Worm (Caenorhabditis elegans) whole organism, L4 larva: ENCODE results near the gene Y51H4A.938.

ENCODE experiments used
- R02D3.7 ChIP-seq: fragments of 150-350 bp; sonication (generic microtip); optimal IDR thresholded peaks from 3 replicates; lab custom pipeline; 2014; ENCODE audit warnings: missing biosample characterization, missing genetic modification characterization
- Y48G9A.11 ChIP-seq: fragments of 200-800 bp; sonication (Bioruptor generic); IDR thresholded peaks from 2 replicates; pipeline ENCODE4 v1.3.6; 2022; ENCODE audit warnings: missing genetic modification reagents, missing genetic modification characterization, missing compliant biosample characterization
- ZK337.2 ChIP-seq: fragments of 200-800 bp; sonication (Bioruptor generic); IDR thresholded peaks from 2 replicates; pipeline ENCODE4 v1.3.6; 2022; ENCODE audit warnings: missing genetic modification reagents, missing genetic modification characterization, missing compliant biosample characterization
- ama-1 ChIP-seq: fragments of 150-350 bp; optimal IDR thresholded peaks from 2 replicates; lab custom pipeline; 2014; ENCODE audit warnings: inconsistent platforms, mixed read lengths
- fkh-10 ChIP-seq: fragments of 150-350 bp; optimal IDR thresholded peaks from 2 replicates; lab custom pipeline; 2014; ENCODE audit warnings: missing biosample characterization, missing genetic modification reagents, missing genetic modification characterization
- fos-1 ChIP-seq: fragments of 150-350 bp; optimal IDR thresholded peaks from 2 replicates; lab custom pipeline; 2014; ENCODE audit warnings: missing biosample characterization, missing genetic modification characterization
- nhr-10 ChIP-seq: fragments of 150-350 bp; optimal IDR thresholded peaks from 2 replicates; lab custom pipeline; 2014; ENCODE audit warnings: missing biosample characterization, missing genetic modification characterization
- nhr-77 ChIP-seq: fragments of 150-350 bp; optimal IDR thresholded peaks from 2 replicates; lab custom pipeline; 2014; ENCODE audit warnings: missing biosample characterization, missing genetic modification characterization
- pqm-1 ChIP-seq: sonication (generic microtip); optimal IDR thresholded peaks from 2 replicates; lab custom pipeline; 2017; ENCODE audit warnings: missing biosample characterization, missing genetic modification characterization
- zfp-3 ChIP-seq: fragments of 200-800 bp; sonication (Bioruptor generic); conservative IDR thresholded peaks from 2 replicates; pipeline ENCODE4 v1.3.6; 2022; ENCODE audit warnings: missing genetic modification reagents, missing genetic modification characterization, missing compliant biosample characterization

DNA sequence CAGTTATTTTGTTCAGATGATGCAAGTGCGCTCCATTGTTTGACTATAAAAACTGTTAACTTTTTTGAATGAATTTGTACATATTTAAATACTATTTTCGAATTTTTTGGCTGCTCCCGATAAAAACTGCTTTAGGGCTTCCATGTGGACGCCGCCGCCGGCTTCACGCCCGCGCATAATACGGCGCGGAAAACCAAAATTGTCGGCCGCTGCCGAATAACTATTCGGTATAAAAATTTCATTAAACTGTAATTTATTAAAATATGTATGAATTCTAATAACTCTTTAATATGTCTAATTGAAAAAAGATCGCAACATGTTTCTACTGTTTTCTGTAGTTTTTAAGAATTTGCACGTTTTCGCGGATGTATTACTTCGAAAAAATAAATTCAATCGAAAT lies 34.3 kb upstream of the Y51H4A.938 start:
- TF ChIP-seq zfp-3 (GFP tag; lab: Robert Waterston, UW) = no peak
- TF ChIP-seq nhr-10 = no peak
- TF ChIP-seq fkh-10 = no peak
- TF ChIP-seq R02D3.7 = no peak
- no peak for TF ChIP-seq ZK337.2 (GFP tag; lab: Robert Waterston, UW)
- no peak for TF ChIP-seq nhr-77 (tag; lab: Kevin White, UChicago)
- no peak for TF ChIP-seq ama-1 (lab: Kevin White, UChicago)
- TF ChIP-seq fos-1 (tag; lab: Kevin White, UChicago) = no peak
- TF ChIP-seq pqm-1 (tag; lab: Kevin White, UChicago) = no peak
- TF ChIP-seq Y48G9A.11 = no peak
